Fruit fly (Drosophila melanogaster) whole organism, embryonic: ENCODE results near the gene CG1092.

Source experiments
- Adf1 ChIP-seq: fragments of 200-800 bp; sonication (Bioruptor generic); IDR thresholded peaks from 2 replicates; pipeline ENCODE4 v1.3.6; 2022; ENCODE audit warnings: missing biosample characterization, missing genetic modification characterization
- CG13775 ChIP-seq: fragments of 200-800 bp; sonication (Bioruptor generic); optimal IDR thresholded peaks from 3 replicates; lab custom pipeline; 2017; ENCODE audit warnings: missing biosample characterization, mild to moderate bottlenecking, missing genetic modification characterization
- CG15479 ChIP-seq: fragments of 200-800 bp; sonication (Bioruptor generic); optimal IDR thresholded peaks from 3 replicates; lab custom pipeline; 2019; ENCODE audit warnings: missing biosample characterization, mild to moderate bottlenecking, missing genetic modification characterization, moderate library complexity
- CG17361 ChIP-seq: fragments of 200-800 bp; sonication (Bioruptor generic); IDR thresholded peaks from 3 replicates; pipeline ENCODE4 v1.3.6; 2022; ENCODE audit warnings: missing biosample characterization, missing genetic modification characterization
- CG30020 ChIP-seq: fragments of 200-800 bp; optimal IDR thresholded peaks from 2 replicates; lab custom pipeline; 2019; ENCODE audit warnings: missing biosample characterization, mild to moderate bottlenecking, missing genetic modification characterization, moderate library complexity
- CG3065 ChIP-seq: fragments of 200-800 bp; sonication (Bioruptor generic); optimal IDR thresholded peaks from 2 replicates; lab custom pipeline; 2016; ENCODE audit warnings: missing biosample characterization, missing genetic modification characterization
- CG32772 ChIP-seq: fragments of 200-800 bp; sonication (Bioruptor generic); IDR thresholded peaks from 2 replicates; pipeline ENCODE4 v1.3.6; 2022; ENCODE audit warnings: missing biosample characterization, missing genetic modification characterization
- CG3407 ChIP-seq: fragments of 200-800 bp; sonication (Bioruptor generic); optimal IDR thresholded peaks from 2 replicates; lab custom pipeline; 2018; ENCODE audit warnings: missing biosample characterization, mild to moderate bottlenecking, missing genetic modification characterization
- CG3838 ChIP-seq: fragments of 200-800 bp; sonication (Bioruptor generic); optimal IDR thresholded peaks from 3 replicates; lab custom pipeline; 2016; ENCODE audit warnings: missing biosample characterization, missing genetic modification characterization
- CG5953 ChIP-seq: fragments of 200-800 bp; sonication (Bioruptor generic); IDR thresholded peaks from 2 replicates; pipeline ENCODE4 v1.3.6; 2022; ENCODE audit warnings: missing biosample characterization, missing genetic modification characterization
- Doc3 ChIP-seq: fragments of 200-800 bp; sonication (Bioruptor generic); IDR thresholded peaks from 3 replicates; pipeline ENCODE4 v1.3.6; 2022; ENCODE audit warnings: missing biosample characterization, missing genetic modification characterization; ENCODE audit not compliant: partially characterized antibody
- E2f1 ChIP-seq: fragments of 200-800 bp; sonication (Bioruptor generic); IDR thresholded peaks from 2 replicates; pipeline ENCODE4 v1.3.6; 2022; ENCODE audit warnings: missing biosample characterization, missing genetic modification characterization
- E2f2 ChIP-seq: fragments of 200-800 bp; sonication (Bioruptor generic); IDR thresholded peaks from 2 replicates; pipeline ENCODE4 v1.3.6; 2022; ENCODE audit warnings: missing biosample characterization, missing genetic modification characterization
- HHEX ChIP-seq: fragments of 200-800 bp; sonication (Bioruptor generic); optimal IDR thresholded peaks from 3 replicates; lab custom pipeline; 2017; ENCODE audit warnings: missing biosample characterization, mild to moderate bottlenecking, missing genetic modification characterization, missing genetic modification reagents
- HLH4C ChIP-seq: fragments of 200-800 bp; sonication (Bioruptor generic); IDR thresholded peaks from 3 replicates; pipeline ENCODE4 v1.3.6; 2022; ENCODE audit warnings: missing biosample characterization, missing genetic modification characterization; ENCODE audit not compliant: partially characterized antibody
- Hr3 ChIP-seq: fragments of 200-800 bp; sonication (Bioruptor generic); optimal IDR thresholded peaks from 3 replicates; lab custom pipeline; 2016; ENCODE audit warnings: missing biosample characterization, missing genetic modification characterization
- Hr78 ChIP-seq, 2 experiments: fragments of 200-800 bp in 1 of 2; fragments of >200 bp in 1 of 2; sonication (Bioruptor generic) in 1 of 2; optimal IDR thresholded peaks; 2 replicates each; lab custom pipeline; 2017 to 2019; ENCODE audit warnings: missing biosample characterization in 2 of 2, missing genetic modification characterization in 2 of 2, mild to moderate bottlenecking in 1 of 2, moderate library complexity in 1 of 2
- Hsf ChIP-seq: fragments of 200-800 bp; sonication (Bioruptor generic); optimal IDR thresholded peaks from 3 replicates; lab custom pipeline; 2016; ENCODE audit warnings: missing biosample characterization, missing genetic modification characterization
- Kr ChIP-seq: fragments of 200-800 bp; sonication (Bioruptor generic); optimal IDR thresholded peaks from 2 replicates; lab custom pipeline; 2017; ENCODE audit warnings: missing biosample characterization, mild to moderate bottlenecking, missing genetic modification characterization
- NC2β ChIP-seq: fragments of 200-800 bp; sonication (Bioruptor generic); optimal IDR thresholded peaks from 2 replicates; lab custom pipeline; 2016; ENCODE audit warnings: missing biosample characterization, missing genetic modification characterization
- NK7.1 ChIP-seq: fragments of 200-800 bp; sonication (Bioruptor generic); optimal IDR thresholded peaks from 3 replicates; lab custom pipeline; 2016; ENCODE audit warnings: missing biosample characterization, missing genetic modification characterization
- Nf-YB ChIP-seq: fragments of 200-800 bp; sonication (Bioruptor generic); optimal IDR thresholded peaks from 3 replicates; lab custom pipeline; 2019; ENCODE audit warnings: missing biosample characterization, mild to moderate bottlenecking, missing genetic modification characterization, moderate library complexity
- Ravus ChIP-seq: fragments of 200-800 bp; sonication (Bioruptor generic); IDR thresholded peaks from 2 replicates; pipeline ENCODE4 v1.3.6; 2022; ENCODE audit warnings: missing biosample characterization, missing genetic modification characterization
- Rfx ChIP-seq: fragments of 200-800 bp; sonication (Bioruptor generic); IDR thresholded peaks from 2 replicates; pipeline ENCODE4 v1.3.6; 2022; ENCODE audit warnings: missing biosample characterization, missing genetic modification characterization
- Scr ChIP-seq: fragments of 200-800 bp; sonication (Bioruptor generic); IDR thresholded peaks from 2 replicates; pipeline ENCODE4 v1.3.6; 2022; ENCODE audit warnings: missing biosample characterization, missing genetic modification characterization; ENCODE audit not compliant: partially characterized antibody
- Six4 ChIP-seq: fragments of 200-800 bp; sonication (Bioruptor generic); optimal IDR thresholded peaks from 2 replicates; lab custom pipeline; 2016; ENCODE audit warnings: missing biosample characterization, missing genetic modification characterization
- Sox102F ChIP-seq: fragments of 200-800 bp; sonication (Bioruptor generic); optimal IDR thresholded peaks from 2 replicates; lab custom pipeline; 2018; ENCODE audit warnings: missing biosample characterization, mild to moderate bottlenecking, missing genetic modification characterization, moderate library complexity
- az2 ChIP-seq: fragments of 200-800 bp; sonication (Bioruptor generic); optimal IDR thresholded peaks from 3 replicates; lab custom pipeline; 2016; ENCODE audit warnings: missing biosample characterization, missing genetic modification characterization
- bbx ChIP-seq: fragments of 200-800 bp; sonication (Bioruptor generic); IDR thresholded peaks from 2 replicates; pipeline ENCODE4 v1.3.6; 2022; ENCODE audit warnings: missing biosample characterization, missing genetic modification characterization; ENCODE audit not compliant: partially characterized antibody
- cato ChIP-seq: fragments of 200-800 bp; sonication (Bioruptor generic); optimal IDR thresholded peaks from 2 replicates; lab custom pipeline; 2016; ENCODE audit warnings: missing biosample characterization, missing genetic modification characterization, borderline replicate concordance
- dpn ChIP-seq, 2 experiments: fragments of 200-800 bp; sonication (Bioruptor generic); optimal IDR thresholded peaks; 3 replicates each; lab custom pipeline; 2016; ENCODE audit warnings: missing biosample characterization in 2 of 2, missing genetic modification characterization in 2 of 2
- emc ChIP-seq: fragments of 200-800 bp; sonication (Bioruptor generic); optimal IDR thresholded peaks from 2 replicates; lab custom pipeline; 2016; ENCODE audit warnings: missing biosample characterization, missing genetic modification characterization
- esg ChIP-seq: fragments of 200-800 bp; sonication (Bioruptor generic); conservative IDR thresholded peaks from 2 replicates; pipeline ENCODE4 v1.3.6; 2022; ENCODE audit warnings: missing biosample characterization, missing genetic modification characterization
- gro ChIP-seq: fragments of 200-800 bp; sonication (Bioruptor generic); optimal IDR thresholded peaks from 2 replicates; lab custom pipeline; 2016; ENCODE audit warnings: missing biosample characterization, missing genetic modification characterization
- insv ChIP-seq, 2 experiments: fragments of 200-800 bp; sonication (Bioruptor generic); optimal IDR thresholded peaks; 3 replicates each; lab custom pipeline; 2016 to 2018; ENCODE audit warnings: missing biosample characterization in 2 of 2, missing genetic modification characterization in 2 of 2
- jing ChIP-seq: fragments of 200-800 bp; sonication (Bioruptor generic); optimal IDR thresholded peaks from 2 replicates; lab custom pipeline; 2018; ENCODE audit warnings: missing biosample characterization, mild to moderate bottlenecking, missing genetic modification characterization
- lmd ChIP-seq: fragments of 200-800 bp; sonication (Bioruptor generic); IDR thresholded peaks from 2 replicates; pipeline ENCODE4 v1.3.6; 2022; ENCODE audit warnings: missing biosample characterization, missing genetic modification characterization
- luna ChIP-seq: fragments of 200-800 bp; sonication (Bioruptor generic); optimal IDR thresholded peaks from 2 replicates; lab custom pipeline; 2016; ENCODE audit warnings: missing biosample characterization, missing genetic modification characterization
- mld ChIP-seq: fragments of 200-800 bp; sonication (Bioruptor generic); IDR thresholded peaks from 3 replicates; pipeline ENCODE4 v1.3.6; 2022; ENCODE audit warnings: missing biosample characterization, missing genetic modification characterization; ENCODE audit not compliant: partially characterized antibody
- nau ChIP-seq: fragments of 200-800 bp; sonication (Bioruptor generic); optimal IDR thresholded peaks from 3 replicates; lab custom pipeline; 2017; ENCODE audit warnings: missing biosample characterization, mild to moderate bottlenecking, missing genetic modification characterization, missing genetic modification reagents
- nom ChIP-seq: fragments of 200-800 bp; sonication (Bioruptor generic); optimal IDR thresholded peaks from 2 replicates; lab custom pipeline; 2017; ENCODE audit warnings: missing biosample characterization, missing genetic modification characterization, mild to moderate bottlenecking, moderate library complexity, missing genetic modification reagents
- onecut ChIP-seq: fragments of 200-800 bp; sonication (Bioruptor generic); IDR thresholded peaks from 2 replicates; pipeline ENCODE4 v1.3.6; 2022; ENCODE audit warnings: missing biosample characterization, missing genetic modification characterization
- otp ChIP-seq: fragments of 200-800 bp; sonication (Bioruptor generic); IDR thresholded peaks from 3 replicates; pipeline ENCODE4, ENCODE4 v1.3.6; 2022; ENCODE audit warnings: missing biosample characterization, missing genetic modification characterization
- pho ChIP-seq: fragments of 200-800 bp; sonication (Bioruptor generic); optimal IDR thresholded peaks from 2 replicates; lab custom pipeline; 2016; ENCODE audit warnings: missing biosample characterization, missing genetic modification characterization
- psq ChIP-seq: fragments of 200-800 bp; sonication (Bioruptor generic); optimal IDR thresholded peaks from 2 replicates; lab custom pipeline; 2017; ENCODE audit warnings: missing biosample characterization, missing genetic modification characterization
- repo ChIP-seq: fragments of 200-800 bp; sonication (Bioruptor generic); optimal IDR thresholded peaks from 2 replicates; lab custom pipeline; 2016; ENCODE audit warnings: missing biosample characterization, missing genetic modification characterization
- sisA ChIP-seq: fragments of 200-800 bp; sonication (Bioruptor generic); IDR thresholded peaks from 2 replicates; pipeline ENCODE4 v1.3.6; 2022; ENCODE audit warnings: missing biosample characterization, missing genetic modification characterization
- tgo ChIP-seq: fragments of 200-800 bp; sonication (Bioruptor generic); IDR thresholded peaks from 3 replicates; pipeline ENCODE4 v1.3.6; 2022; ENCODE audit warnings: missing biosample characterization, missing genetic modification characterization
- twi ChIP-seq: fragments of 200-800 bp; optimal IDR thresholded peaks from 2 replicates; lab custom pipeline; 2019; ENCODE audit warnings: missing biosample characterization, mild to moderate bottlenecking, missing genetic modification characterization, moderate library complexity
- z ChIP-seq: fragments of 200-800 bp; sonication (Bioruptor generic); IDR thresholded peaks from 3 replicates; pipeline ENCODE4 v1.3.6; 2022; ENCODE audit warnings: missing biosample characterization, missing genetic modification characterization
- zen ChIP-seq: fragments of 200-800 bp; sonication (Bioruptor generic); optimal IDR thresholded peaks from 3 replicates; lab custom pipeline; 2018; ENCODE audit warnings: missing biosample characterization, mild to moderate bottlenecking, missing genetic modification characterization, moderate library complexity

Gene CG1092

DNA sequence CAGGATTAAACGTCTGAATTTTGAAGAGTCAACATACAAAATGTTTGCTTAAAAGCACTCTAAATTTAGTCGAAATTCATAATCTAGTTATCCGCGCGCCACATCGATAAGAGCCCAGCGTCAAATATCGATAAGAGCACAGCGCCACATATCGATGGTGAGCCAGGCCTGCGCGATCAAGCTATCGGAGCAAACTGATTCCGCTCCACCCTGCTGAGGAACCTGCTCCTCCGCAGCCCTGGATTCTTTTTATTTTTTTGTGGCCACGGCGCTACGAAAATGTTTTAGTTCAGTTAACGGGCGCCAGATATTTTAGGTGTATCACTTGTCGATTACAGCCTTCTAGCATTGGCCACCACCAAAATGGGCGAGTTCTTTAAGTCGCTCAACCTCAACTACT, 45.8 kb upstream of the CG1092 start (continued):
- TF ChIP-seq emc (GFP tag; lab: Kevin White, UChicago) (peak; percentile 30), bbx (peak; percentile 99), insv (GFP tag; optimal IDR thresholded peaks at IDR 0.05; lab: Kevin White, UChicago) (no peak), onecut (GFP tag; lab: Robert Waterston, UW) (no peak; the same call in 1 of the 2 replicates), z (GFP tag; lab: Robert Waterston, UW) (no peak), CG3065 (GFP tag; lab: Kevin White, UChicago) (no peak), lmd (GFP tag; lab: Robert Waterston, UW) (peak; percentile 37; the same call in 1 of the 2 replicates), Doc3 (peak; percentile 96), NK7.1 (GFP tag; lab: Kevin White, UChicago) (peak; percentile 18), sisA (0 out of 2 replicates have a peak, but pooled peaks have one; percentile 14), mld (peak; percentile 98), CG15479 (no peak), az2 (no peak), zen (peak; percentile 35), esg (GFP tag; lab: Robert Waterston, UW) (no peak), NC2β (peak; percentile 43), cato (GFP tag; lab: Kevin White, UChicago) (no peak), tgo (GFP tag; lab: Robert Waterston, UW) (no peak), Hr3 (GFP tag; lab: Kevin White, UChicago) (peak; percentile 20), Kr (no peak), Hsf (GFP tag; lab: Kevin White, UChicago) (peak; percentile 54), E2f2 (peak; percentile 99), Rfx (GFP tag; lab: Robert Waterston, UW) (peak; percentile 76), Nf-YB (GFP tag; lab: Kevin White, UChicago) (no peak), CG13775 (peak; percentile 25), repo (GFP tag; lab: Kevin White, UChicago) (peak; percentile 48), Ravus (GFP tag; lab: Robert Waterston, UW) (no peak), CG3838 (GFP tag; lab: Kevin White, UChicago) (no peak), Hr78 (GFP tag; optimal IDR thresholded peaks at IDR 0.05; lab: Kevin White, UChicago) (no peak), luna (peak; percentile 45), gro (peak; percentile 47), Sox102F (GFP tag; lab: Kevin White, UChicago) (no peak), psq (GFP tag; lab: Kevin White, UChicago) (no peak), nau (no peak), jing (GFP tag; lab: Kevin White, UChicago) (no peak), CG30020 (tag; lab: Kevin White, UChicago) (peak; percentile 76), otp (GFP tag; lab: Robert Waterston, UW) (no peak), CG5953 (GFP tag; lab: Robert Waterston, UW) (no peak), CG3407 (GFP tag; lab: Kevin White, UChicago) (no peak), nom (GFP tag; lab: Kevin White, UChicago) (no peak), CG32772 (GFP tag; lab: Robert Waterston, UW) (no peak), HLH4C (peak; percentile 97), dpn (GFP tag; optimal IDR thresholded peaks at IDR 0.05; lab: Kevin White, UChicago) (peak; percentile 37), Adf1 (GFP tag; lab: Robert Waterston, UW) (peak; percentile 56), pho (GFP tag; lab: Kevin White, UChicago) (peak; percentile 0), twi (tag; lab: Kevin White, UChicago) (no peak), HHEX (GFP tag; lab: Kevin White, UChicago) (no peak), Six4 (GFP tag; lab: Kevin White, UChicago) (no peak), CG17361 (GFP tag; lab: Robert Waterston, UW) (peak; percentile 47; the same call in 1 of the 3 replicates), E2f1 (no peak), Scr (GFP tag; lab: Robert Waterston, UW) (peak; percentile 95)
